Fruit fly (Drosophila melanogaster): ENCODE measurements around the gene CG13639.

CG13639 gene

dm6 chr3R:24812987-24813636 is 47.1 kb downstream of the CG13639 start:
- no peak for TF ChIP-seq sqz (GFP tag; optimal IDR thresholded peaks at IDR 0.05)
- peak; percentile 28 for TF ChIP-seq twi (tag; optimal IDR thresholded peaks at IDR 0.05)
- peak; percentile 0 for TF ChIP-seq grau (tag; optimal IDR thresholded peaks at IDR 0.05)
- no peak for TF ChIP-seq CG10959 (GFP tag; IDR thresholded peaks at IDR 0.05)
- no peak for TF ChIP-seq CG12071 (GFP tag; optimal IDR thresholded peaks at IDR 0.05)
- TF ChIP-seq kni (GFP tag; optimal IDR thresholded peaks at IDR 0.05): peak; percentile 24
- peak; percentile 8 for TF ChIP-seq Hand (GFP tag; optimal IDR thresholded peaks at IDR 0.05)
- no peak for TF ChIP-seq CG14014 (GFP tag; IDR thresholded peaks at IDR 0.05)
- TF ChIP-seq CG34224 (GFP tag; IDR thresholded peaks at IDR 0.05; ENCODE audit: partially characterized antibody): no peak; the same call in 2 of the 3 replicates
- TF ChIP-seq CG4360 (GFP tag; IDR thresholded peaks at IDR 0.05): peak; percentile 99
- no peak for TF ChIP-seq dysf (GFP tag; IDR thresholded peaks at IDR 0.05)
- peak; percentile 71 for TF ChIP-seq Med (GFP tag)
- TF ChIP-seq CG34422 (GFP tag; IDR thresholded peaks at IDR 0.05): peak; percentile 15; the same call in 1 of the 3 replicates
- 0 out of 2 replicates have a peak, but pooled peaks have one; percentile 29 for TF ChIP-seq sens-2 (GFP tag; IDR thresholded peaks at IDR 0.05)
- no peak for TF ChIP-seq CG11696 (GFP tag; IDR thresholded peaks at IDR 0.05)
- TF ChIP-seq scrt (GFP tag; optimal IDR thresholded peaks at IDR 0.05): peak; percentile 81
- peak; percentile 68 for TF ChIP-seq ewg (GFP tag; optimal IDR thresholded peaks at IDR 0.05)
- no peak for TF ChIP-seq PHDP (tag; optimal IDR thresholded peaks at IDR 0.05)
- peak; percentile 87 for TF ChIP-seq kah (GFP tag; optimal IDR thresholded peaks at IDR 0.05)
- TF ChIP-seq Trl (optimal IDR thresholded peaks at IDR 0.05): no peak
- TF ChIP-seq Trl (GFP tag; optimal IDR thresholded peaks at IDR 0.05): no peak
- peak; percentile 34 for TF ChIP-seq pros (GFP tag; optimal IDR thresholded peaks at IDR 0.05)
- peak; percentile 32; the same call in 1 of the 2 replicates for TF ChIP-seq Bgb (GFP tag; IDR thresholded peaks at IDR 0.05; ENCODE audit: partially characterized antibody)
- TF ChIP-seq cad (GFP tag; optimal IDR thresholded peaks at IDR 0.05): peak; percentile 15
- peak; percentile 25 for TF ChIP-seq mirr (GFP tag; optimal IDR thresholded peaks at IDR 0.05)
- TF ChIP-seq D19A (tag; optimal IDR thresholded peaks at IDR 0.05): no peak
- TF ChIP-seq dmrt11E (tag; optimal IDR thresholded peaks at IDR 0.05): no peak
- TF ChIP-seq CG15479 (GFP tag; optimal IDR thresholded peaks at IDR 0.05): peak; percentile 58
- TF ChIP-seq cg (GFP tag; optimal IDR thresholded peaks at IDR 0.05): peak; percentile 4
- peak; percentile 79; the same call in 2 of the 3 replicates for TF ChIP-seq CG2199 (GFP tag; IDR thresholded peaks at IDR 0.05)
- TF ChIP-seq TFAM (GFP tag; optimal IDR thresholded peaks at IDR 0.05): no peak
- peak; percentile 4 for TF ChIP-seq CG12769 (tag; optimal IDR thresholded peaks at IDR 0.05)
- 0 out of 3 replicates have a peak, but pooled peaks have one; percentile 15 for TF ChIP-seq CG6791 (GFP tag; IDR thresholded peaks at IDR 0.05; ENCODE audit: partially characterized antibody)
- peak; percentile 11; the same call in 1 of the 3 replicates for TF ChIP-seq ci (GFP tag; IDR thresholded peaks at IDR 0.05)
- no peak for TF ChIP-seq CG8290 (GFP tag; optimal IDR thresholded peaks at IDR 0.05)
- peak in 1 of 2 experiments; percentile 20 for TF ChIP-seq CG8290 (tag; optimal IDR thresholded peaks at IDR 0.05)
- 0 out of 2 replicates have a peak, but pooled peaks have one; percentile 20 for TF ChIP-seq chm (GFP tag; IDR thresholded peaks at IDR 0.05)

dm6 chr3R:24812394-24812793 is 47.8 kb downstream of the CG13639 start:
- TF ChIP-seq CG10654 (GFP tag; optimal IDR thresholded peaks at IDR 0.05) (no peak), CG4730 (GFP tag; IDR thresholded peaks at IDR 0.05) (no peak), Myb (GFP tag; optimal IDR thresholded peaks at IDR 0.05) (no peak), tll (GFP tag; optimal IDR thresholded peaks at IDR 0.05) (no peak), ro (GFP tag; IDR thresholded peaks at IDR 0.05) (no peak), CG2678 (tag; optimal IDR thresholded peaks at IDR 0.05) (no peak), twi (tag; optimal IDR thresholded peaks at IDR 0.05) (peak; percentile 55), stwl (tag; optimal IDR thresholded peaks at IDR 0.05) (no peak), pan (optimal IDR thresholded peaks at IDR 0.05) (no peak), pan (GFP tag; optimal IDR thresholded peaks at IDR 0.05 in 1 of 2, IDR thresholded peaks at IDR 0.05 in 1 of 2) (no peak), CG3995 (GFP tag; optimal IDR thresholded peaks at IDR 0.05) (peak; percentile 40), Ptx1 (GFP tag; IDR thresholded peaks at IDR 0.05) (no peak), sisA (GFP tag; IDR thresholded peaks at IDR 0.05) (no peak), kah (GFP tag; optimal IDR thresholded peaks at IDR 0.05) (peak; percentile 77), exex (tag; optimal IDR thresholded peaks at IDR 0.05) (peak; percentile 37), pb (GFP tag; optimal IDR thresholded peaks at IDR 0.05) (no peak), CG10959 (GFP tag; IDR thresholded peaks at IDR 0.05) (no peak), Bgb (GFP tag; IDR thresholded peaks at IDR 0.05; ENCODE audit: partially characterized antibody) (no peak)
